Fruit fly (Drosophila melanogaster): ENCODE measurements around the gene CG3556.
A peak's percentile ranks its signal among the peaks of the same experiment; 100 is the strongest.

CG3556 gene

dm6 chrX:4529909-4530308 lies at the start of gene CG3556:
Gene CG3556 (plus strand): TSS chrX:4530231.
- TF ChIP-seq CG9139 (GFP tag; optimal IDR thresholded peaks at IDR 0.05) (no peak), CG8119 (GFP tag; IDR thresholded peaks at IDR 0.05) (no peak), Met (GFP tag; optimal IDR thresholded peaks at IDR 0.05) (no peak), lz (GFP tag; optimal IDR thresholded peaks at IDR 0.05) (no peak), pdm3 (GFP tag; optimal IDR thresholded peaks at IDR 0.05) (no peak), CG7368 (GFP tag; optimal IDR thresholded peaks at IDR 0.05) (no peak), CG34406 (GFP tag; optimal IDR thresholded peaks at IDR 0.05) (no peak), fd59A (GFP tag; optimal IDR thresholded peaks at IDR 0.05) (no peak), CG15336 (GFP tag; IDR thresholded peaks at IDR 0.05) (no peak), CG8632 (GFP tag; optimal IDR thresholded peaks at IDR 0.05) (no peak), Hr4 (GFP tag; optimal IDR thresholded peaks at IDR 0.05) (no peak), eg (GFP tag; IDR thresholded peaks at IDR 0.05) (peak; percentile 22; the same call in 1 of the 3 replicates), OdsH (GFP tag; optimal IDR thresholded peaks at IDR 0.05) (no peak), Blimp-1 (GFP tag; optimal IDR thresholded peaks at IDR 0.05) (no peak), CG6792 (GFP tag; optimal IDR thresholded peaks at IDR 0.05) (no peak), Smox (GFP tag; optimal IDR thresholded peaks at IDR 0.05) (no peak), fkh (GFP tag; optimal IDR thresholded peaks at IDR 0.05) (no peak), Eip78C (GFP tag) (peak; percentile 62), CG11762 (GFP tag; optimal IDR thresholded peaks at IDR 0.05; ENCODE audit: insufficient read depth) (no peak), CG6808 (GFP tag; optimal IDR thresholded peaks at IDR 0.05) (no peak), Sox14 (GFP tag; optimal IDR thresholded peaks at IDR 0.05) (no peak), CG3919 (GFP tag; optimal IDR thresholded peaks at IDR 0.05) (no peak), esn (GFP tag; optimal IDR thresholded peaks at IDR 0.05) (peak; percentile 38), salr (GFP tag; optimal IDR thresholded peaks at IDR 0.05) (no peak), dsx (GFP tag; optimal IDR thresholded peaks at IDR 0.05; ENCODE audit: poor library complexity, severe bottlenecking) (no peak), Sox102F (GFP tag; optimal IDR thresholded peaks at IDR 0.05) (no peak), Lpt (GFP tag; optimal IDR thresholded peaks at IDR 0.05) (no peak), cyc (GFP tag; optimal IDR thresholded peaks at IDR 0.05) (peak; percentile 27), CG10669 (GFP tag; optimal IDR thresholded peaks at IDR 0.05) (no peak)

- TF ChIP-seq CG11762 (GFP tag; optimal IDR thresholded peaks at IDR 0.05; ENCODE audit: insufficient read depth): no peak
- TF ChIP-seq acj6 (GFP tag; optimal IDR thresholded peaks at IDR 0.05): no peak
Observed at dm6 chrX:4480812-4481211, 49.2 kb upstream of the CG3556 start.

- TF ChIP-seq Hr39 (GFP tag; optimal IDR thresholded peaks at IDR 0.05): peak; percentile 41
- TF ChIP-seq CG31627 (GFP tag; optimal IDR thresholded peaks at IDR 0.05): peak; percentile 34
- TF ChIP-seq ss (GFP tag; optimal IDR thresholded peaks at IDR 0.05): no peak
- TF ChIP-seq CG15336 (GFP tag; IDR thresholded peaks at IDR 0.05): no peak
- TF ChIP-seq Eip78C (GFP tag): peak; percentile 57
- peak; percentile 38 for TF ChIP-seq Smox (GFP tag; optimal IDR thresholded peaks at IDR 0.05)
- TF ChIP-seq svp (GFP tag): peak; percentile 73
- TF ChIP-seq esn (GFP tag; optimal IDR thresholded peaks at IDR 0.05): peak; percentile 29
- no peak for TF ChIP-seq Ets21C (GFP tag; optimal IDR thresholded peaks at IDR 0.05)
- TF ChIP-seq lz (GFP tag; optimal IDR thresholded peaks at IDR 0.05): peak; percentile 31
- no peak for TF ChIP-seq dsx (GFP tag; optimal IDR thresholded peaks at IDR 0.05; ENCODE audit: poor library complexity, severe bottlenecking)
Observed at dm6 chrX:4493192-4493900, 36.7 kb upstream of the CG3556 start.

- TF ChIP-seq fd85E (GFP tag; optimal IDR thresholded peaks at IDR 0.05) (no peak), CG6792 (GFP tag; optimal IDR thresholded peaks at IDR 0.05) (no peak), Sox102F (GFP tag; optimal IDR thresholded peaks at IDR 0.05) (peak; percentile 31), CG1621 (tag; optimal IDR thresholded peaks at IDR 0.05) (no peak), CG31627 (GFP tag; optimal IDR thresholded peaks at IDR 0.05) (peak; percentile 6), CG9139 (GFP tag; optimal IDR thresholded peaks at IDR 0.05) (no peak), Met (GFP tag; optimal IDR thresholded peaks at IDR 0.05) (peak; percentile 36), Hr39 (GFP tag; optimal IDR thresholded peaks at IDR 0.05) (peak; percentile 15), Eip75B (GFP tag; optimal IDR thresholded peaks at IDR 0.05) (no peak), Ets96B (tag; optimal IDR thresholded peaks at IDR 0.05) (no peak), lz (GFP tag; optimal IDR thresholded peaks at IDR 0.05) (peak; percentile 17), acj6 (GFP tag; optimal IDR thresholded peaks at IDR 0.05) (no peak), CG8632 (GFP tag; optimal IDR thresholded peaks at IDR 0.05) (no peak), vri (GFP tag; optimal IDR thresholded peaks at IDR 0.05) (no peak), ss (GFP tag; optimal IDR thresholded peaks at IDR 0.05) (no peak), pdm3 (GFP tag; optimal IDR thresholded peaks at IDR 0.05) (no peak), svp (GFP tag) (peak; percentile 80), topi (GFP tag; optimal IDR thresholded peaks at IDR 0.05) (peak; percentile 12), achi (GFP tag; optimal IDR thresholded peaks at IDR 0.05) (no peak), CG6808 (GFP tag; optimal IDR thresholded peaks at IDR 0.05) (no peak), dsx (GFP tag; optimal IDR thresholded peaks at IDR 0.05; ENCODE audit: poor library complexity, severe bottlenecking) (no peak), CG10631 (GFP tag; optimal IDR thresholded peaks at IDR 0.05) (no peak), Hr38 (GFP tag; optimal IDR thresholded peaks at IDR 0.05) (no peak)
Observed at dm6 chrX:4498234-4498633, 31.8 kb upstream of the CG3556 start.

Measured in whole organism, prepupa.